Fruit fly (Drosophila melanogaster) whole organism, embryonic: ENCODE results near the gene Tob.

Experiments
- Atf3 ChIP-seq: fragments of 200-800 bp; sonication (Bioruptor generic); optimal IDR thresholded peaks from 3 replicates; lab custom pipeline; 2016; ENCODE audit warnings: missing biosample characterization, missing genetic modification characterization
- CG10267 ChIP-seq: fragments of 200-800 bp; sonication (Bioruptor generic); optimal IDR thresholded peaks from 2 replicates; lab custom pipeline; 2018; ENCODE audit warnings: missing biosample characterization, mild to moderate bottlenecking, missing genetic modification characterization, moderate library complexity
- CG10565 ChIP-seq: fragments of 200-800 bp; sonication (Bioruptor generic); optimal IDR thresholded peaks from 3 replicates; lab custom pipeline; 2016; ENCODE audit warnings: missing biosample characterization, mild to moderate bottlenecking, missing genetic modification characterization
- CG11696 ChIP-seq: fragments of 200-800 bp; sonication (Bioruptor generic); IDR thresholded peaks from 2 replicates; pipeline ENCODE4 v1.3.6; 2022; ENCODE audit warnings: missing biosample characterization, missing genetic modification characterization
- CG12299 ChIP-seq: fragments of 200-800 bp; sonication (Bioruptor generic); optimal IDR thresholded peaks from 2 replicates; lab custom pipeline; 2018; ENCODE audit warnings: missing biosample characterization, mild to moderate bottlenecking, missing genetic modification characterization
- CG12659 ChIP-seq: fragments of 200-800 bp; sonication (Bioruptor generic); optimal IDR thresholded peaks from 3 replicates; lab custom pipeline; 2017; ENCODE audit warnings: mild to moderate bottlenecking, missing biosample characterization, missing genetic modification reagents, missing genetic modification characterization
- CG15479 ChIP-seq: fragments of 200-800 bp; sonication (Bioruptor generic); optimal IDR thresholded peaks from 3 replicates; lab custom pipeline; 2019; ENCODE audit warnings: missing biosample characterization, mild to moderate bottlenecking, missing genetic modification characterization, moderate library complexity
- CG1603 ChIP-seq: fragments of 200-800 bp; sonication (Bioruptor generic); optimal IDR thresholded peaks from 2 replicates; lab custom pipeline; 2019; ENCODE audit warnings: missing biosample characterization, mild to moderate bottlenecking, missing genetic modification characterization, moderate library complexity
- CG17612 ChIP-seq: fragments of 200-800 bp; sonication (Bioruptor generic); IDR thresholded peaks from 2 replicates; pipeline ENCODE4 v1.3.6; 2022; ENCODE audit warnings: missing biosample characterization, missing genetic modification characterization
- CG18764 ChIP-seq: fragments of 200-800 bp; sonication (Bioruptor generic); optimal IDR thresholded peaks from 3 replicates; lab custom pipeline; 2016; ENCODE audit warnings: missing biosample characterization, missing genetic modification characterization
- CG30431 ChIP-seq: fragments of 200-800 bp; sonication (Bioruptor generic); optimal IDR thresholded peaks from 2 replicates; lab custom pipeline; 2017; ENCODE audit warnings: missing biosample characterization, missing genetic modification characterization
- CG4617 ChIP-seq: fragments of 200-800 bp; sonication (Bioruptor generic); optimal IDR thresholded peaks from 3 replicates; lab custom pipeline; 2016; ENCODE audit warnings: missing biosample characterization, missing genetic modification characterization, borderline replicate concordance
- CG5180 ChIP-seq: fragments of 200-800 bp; sonication (Bioruptor generic); optimal IDR thresholded peaks from 3 replicates; lab custom pipeline; 2017; ENCODE audit warnings: missing biosample characterization, missing genetic modification characterization, mild to moderate bottlenecking, moderate library complexity, missing genetic modification reagents
- CG7745 ChIP-seq: fragments of 200-800 bp; sonication (Bioruptor generic); optimal IDR thresholded peaks from 2 replicates; lab custom pipeline; 2018; ENCODE audit warnings: missing biosample characterization, mild to moderate bottlenecking, missing genetic modification characterization, moderate library complexity
- CG8359 ChIP-seq: fragments of 200-800 bp; sonication (Bioruptor generic); optimal IDR thresholded peaks from 2 replicates; lab custom pipeline; 2017; ENCODE audit warnings: missing biosample characterization, mild to moderate bottlenecking, missing genetic modification characterization, borderline replicate concordance
- CG8478 ChIP-seq: fragments of >200 bp; optimal IDR thresholded peaks from 2 replicates; lab custom pipeline; 2018
- CG9797 ChIP-seq: fragments of 200-800 bp; sonication (Bioruptor generic); optimal IDR thresholded peaks from 3 replicates; lab custom pipeline; 2018; ENCODE audit warnings: missing biosample characterization, mild to moderate bottlenecking, missing genetic modification characterization
- CHES-1-like ChIP-seq: fragments of 200-800 bp; sonication (Bioruptor generic); optimal IDR thresholded peaks from 2 replicates; lab custom pipeline; 2016; ENCODE audit warnings: missing biosample characterization, missing genetic modification characterization
- D19B ChIP-seq: fragments of 200-800 bp; sonication (Bioruptor generic); optimal IDR thresholded peaks from 2 replicates; lab custom pipeline; 2017; ENCODE audit warnings: missing biosample characterization, mild to moderate bottlenecking, missing genetic modification characterization
- Dfd ChIP-seq, 2 experiments: fragments of >200 bp; optimal IDR thresholded peaks; 2 replicates each; lab custom pipeline; 2017; ENCODE audit warnings: missing biosample characterization in 2 of 2, missing genetic modification characterization in 2 of 2
- Ets97D ChIP-seq: fragments of 200-800 bp; sonication (Bioruptor generic); optimal IDR thresholded peaks from 3 replicates; lab custom pipeline; 2016; ENCODE audit warnings: missing biosample characterization, missing genetic modification characterization
- Fer3 ChIP-seq: fragments of 200-800 bp; sonication (Bioruptor generic); optimal IDR thresholded peaks from 2 replicates; lab custom pipeline; 2018; ENCODE audit warnings: missing biosample characterization, mild to moderate bottlenecking, missing genetic modification characterization, moderate library complexity
- Gug ChIP-seq: fragments of 200-800 bp; sonication (Bioruptor generic); IDR thresholded peaks from 4 replicates; pipeline ENCODE4 v1.3.6; 2022; ENCODE audit warnings: missing biosample characterization, missing genetic modification characterization
- Hmx ChIP-seq: fragments of 200-800 bp; sonication (Bioruptor generic); optimal IDR thresholded peaks from 2 replicates; lab custom pipeline; 2016; ENCODE audit warnings: missing biosample characterization, missing genetic modification characterization
- Hr3 ChIP-seq: fragments of 200-800 bp; sonication (Bioruptor generic); optimal IDR thresholded peaks from 3 replicates; lab custom pipeline; 2016; ENCODE audit warnings: missing biosample characterization, missing genetic modification characterization
- Mrtf ChIP-seq: fragments of 200-800 bp; sonication (Bioruptor generic); IDR thresholded peaks from 3 replicates; pipeline ENCODE4 v1.3.6; 2022; ENCODE audit warnings: missing biosample characterization, missing genetic modification characterization
- Stat92E ChIP-seq, 3 experiments: fragments of >200 bp in 2 of 3; fragments of 200-800 bp in 1 of 3; sonication (Bioruptor generic) in 1 of 3; optimal IDR thresholded peaks; 2 replicates each; lab custom pipeline; 2017 to 2019; ENCODE audit warnings: missing biosample characterization in 3 of 3, missing genetic modification characterization in 3 of 3, mild to moderate bottlenecking in 1 of 3, moderate library complexity in 1 of 3
- az2 ChIP-seq: fragments of 200-800 bp; sonication (Bioruptor generic); optimal IDR thresholded peaks from 3 replicates; lab custom pipeline; 2016; ENCODE audit warnings: missing biosample characterization, missing genetic modification characterization
- bsh ChIP-seq, 2 experiments: fragments of 200-800 bp; sonication (Bioruptor generic); optimal IDR thresholded peaks; 2 replicates each; lab custom pipeline; 2017 to 2018; ENCODE audit warnings: mild to moderate bottlenecking in 2 of 2, missing biosample characterization in 2 of 2, missing genetic modification characterization in 2 of 2, moderate library complexity in 1 of 2
- chinmo ChIP-seq: fragments of 200-800 bp; sonication (Bioruptor generic); IDR thresholded peaks from 4 replicates; pipeline ENCODE4 v1.3.6; 2022; ENCODE audit warnings: missing biosample characterization, missing genetic modification characterization; ENCODE audit not compliant: partially characterized antibody
- crc ChIP-seq: fragments of 200-800 bp; sonication (Bioruptor generic); optimal IDR thresholded peaks from 2 replicates; lab custom pipeline; 2016; ENCODE audit warnings: missing biosample characterization, missing genetic modification characterization
- dmrt99B ChIP-seq: fragments of 200-800 bp; sonication (Bioruptor generic); optimal IDR thresholded peaks from 2 replicates; lab custom pipeline; 2018; ENCODE audit warnings: missing biosample characterization, mild to moderate bottlenecking, missing genetic modification characterization, moderate library complexity
- emc ChIP-seq: fragments of 200-800 bp; sonication (Bioruptor generic); optimal IDR thresholded peaks from 2 replicates; lab custom pipeline; 2016; ENCODE audit warnings: missing biosample characterization, missing genetic modification characterization
- gsb-n ChIP-seq: fragments of 200-800 bp; sonication (Bioruptor generic); optimal IDR thresholded peaks from 3 replicates; lab custom pipeline; 2018; ENCODE audit warnings: missing biosample characterization, mild to moderate bottlenecking, missing genetic modification characterization
- odd ChIP-seq: fragments of 200-800 bp; sonication (Bioruptor generic); optimal IDR thresholded peaks from 2 replicates; lab custom pipeline; 2017; ENCODE audit warnings: missing biosample characterization, mild to moderate bottlenecking, missing genetic modification characterization
- otp ChIP-seq: fragments of 200-800 bp; sonication (Bioruptor generic); IDR thresholded peaks from 3 replicates; pipeline ENCODE4, ENCODE4 v1.3.6; 2022; ENCODE audit warnings: missing biosample characterization, missing genetic modification characterization
- p53 ChIP-seq: fragments of 200-800 bp; sonication (Bioruptor generic); optimal IDR thresholded peaks from 2 replicates; lab custom pipeline; 2016; ENCODE audit warnings: missing biosample characterization, missing genetic modification characterization
- ro ChIP-seq: fragments of 200-800 bp; sonication (Bioruptor generic); IDR thresholded peaks from 2 replicates; pipeline ENCODE4 v1.3.6; 2022; ENCODE audit warnings: missing biosample characterization, missing genetic modification characterization
- scrt ChIP-seq: fragments of 200-800 bp; sonication (Bioruptor generic); optimal IDR thresholded peaks from 2 replicates; lab custom pipeline; 2018; ENCODE audit warnings: missing biosample characterization, mild to moderate bottlenecking, missing genetic modification characterization, moderate library complexity
- sd ChIP-seq: fragments of 200-800 bp; sonication (Bioruptor generic); optimal IDR thresholded peaks from 3 replicates; lab custom pipeline; 2018; ENCODE audit warnings: missing biosample characterization, mild to moderate bottlenecking, missing genetic modification characterization, moderate library complexity
- slbo ChIP-seq: fragments of 200-800 bp; sonication (Bioruptor generic); IDR thresholded peaks from 2 replicates; pipeline ENCODE4 v1.3.6; 2022; ENCODE audit warnings: missing biosample characterization, missing genetic modification characterization
- sob ChIP-seq: fragments of 200-800 bp; sonication (Bioruptor generic); IDR thresholded peaks from 2 replicates; pipeline ENCODE4 v1.3.6; 2022; ENCODE audit warnings: missing biosample characterization, missing genetic modification characterization
- sr ChIP-seq: fragments of 200-800 bp; sonication (Bioruptor generic); IDR thresholded peaks from 3 replicates; pipeline ENCODE4 v1.3.6; 2022; ENCODE audit warnings: missing biosample characterization, missing genetic modification characterization
- tgo ChIP-seq: fragments of 200-800 bp; sonication (Bioruptor generic); IDR thresholded peaks from 3 replicates; pipeline ENCODE4 v1.3.6; 2022; ENCODE audit warnings: missing biosample characterization, missing genetic modification characterization
- tna ChIP-seq: fragments of 200-800 bp; sonication (Bioruptor generic); IDR thresholded peaks from 2 replicates; pipeline ENCODE4 v1.3.6; 2022; ENCODE audit warnings: missing biosample characterization, missing genetic modification characterization; ENCODE audit not compliant: partially characterized antibody
- ttk ChIP-seq: fragments of 200-800 bp; sonication (Bioruptor generic); IDR thresholded peaks from 2 replicates; pipeline ENCODE4 v2.1.2; 2022; ENCODE audit warnings: missing biosample characterization, missing genetic modification characterization
- twi ChIP-seq: fragments of 200-800 bp; optimal IDR thresholded peaks from 2 replicates; lab custom pipeline; 2019; ENCODE audit warnings: missing biosample characterization, mild to moderate bottlenecking, missing genetic modification characterization, moderate library complexity
- zf30C ChIP-seq: fragments of 200-800 bp; sonication (Bioruptor generic); optimal IDR thresholded peaks from 3 replicates; lab custom pipeline; 2018; ENCODE audit warnings: missing biosample characterization, mild to moderate bottlenecking, missing genetic modification characterization

Tob gene

DNA sequence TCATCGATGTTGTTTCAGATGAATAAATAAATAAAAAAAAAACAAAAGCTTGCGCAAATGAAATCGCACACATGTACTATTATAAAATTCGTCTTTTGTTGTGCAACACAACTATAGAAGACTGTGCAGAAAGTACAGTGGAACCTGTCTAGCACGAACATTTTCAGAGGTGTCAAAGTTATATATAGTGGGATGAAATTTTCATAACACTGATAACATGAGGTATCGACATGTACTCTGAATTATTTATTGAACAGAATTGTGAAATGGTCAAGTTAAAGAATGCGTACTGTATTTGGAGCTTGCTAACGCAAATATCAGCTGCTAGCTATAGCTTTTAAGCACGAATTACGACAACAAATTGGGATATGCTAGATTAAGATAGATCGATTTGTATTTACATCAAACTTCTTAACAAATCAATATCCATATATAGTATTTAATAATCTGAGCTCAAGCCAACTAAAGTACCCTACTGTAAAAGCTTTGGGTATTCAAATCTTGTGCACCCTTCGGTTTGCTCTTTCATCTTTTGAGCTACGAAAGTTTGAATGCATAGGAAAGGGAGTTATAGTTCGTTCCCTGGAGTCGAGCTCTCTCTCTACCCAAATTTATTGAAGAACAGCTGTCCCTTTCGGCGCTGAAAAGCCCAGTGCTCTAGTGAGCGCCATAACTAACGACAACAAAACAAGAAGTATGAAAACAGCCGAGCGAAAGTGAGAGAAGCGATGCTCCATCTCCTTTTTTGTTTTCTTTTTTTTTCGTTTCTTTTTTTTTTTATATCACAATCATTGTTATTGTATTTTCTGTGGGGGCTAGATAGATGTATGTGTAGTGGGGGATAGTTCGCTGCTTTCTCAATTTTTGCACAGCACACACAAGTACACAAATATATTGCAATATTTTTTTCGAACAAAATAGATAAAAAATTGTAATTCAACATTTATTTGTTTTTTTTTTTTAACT is 833 bp downstream of the Tob start (continued):
- TF ChIP-seq odd (GFP tag; lab: Kevin White, UChicago) (peak; percentile 88), ro (GFP tag; lab: Robert Waterston, UW) (peak; percentile 66), CG7745 (tag; lab: Kevin White, UChicago) (no peak), Stat92E (GFP tag; optimal IDR thresholded peaks at IDR 0.05; lab: Kevin White, UChicago) (no peak), dmrt99B (tag; lab: Kevin White, UChicago) (peak; percentile 93), scrt (GFP tag; lab: Kevin White, UChicago) (peak; percentile 81), CG15479 (GFP tag; lab: Kevin White, UChicago) (no peak), CG18764 (peak; percentile 79), Atf3 (peak; percentile 55), sd (tag; lab: Kevin White, UChicago) (peak; percentile 44), p53 (GFP tag; lab: Kevin White, UChicago) (peak; percentile 64), bsh (GFP tag; optimal IDR thresholded peaks at IDR 0.05; lab: Kevin White, UChicago) (peak in 1 of 2 experiments; percentile 87), Mrtf (GFP tag; lab: Robert Waterston, UW) (peak; percentile 90; the same call in 2 of the 3 replicates), chinmo (GFP tag; lab: Robert Waterston, UW) (no peak), Hmx (peak; percentile 56), CG8359 (peak; percentile 66), tna (GFP tag; lab: Robert Waterston, UW) (no peak), twi (peak; percentile 62), CG11696 (GFP tag; lab: Robert Waterston, UW) (peak; percentile 77), CG8478 (lab: Kevin White, UChicago) (no peak), CG9797 (GFP tag; lab: Kevin White, UChicago) (no peak), sob (peak; percentile 94), CG30431 (peak; percentile 76), Gug (GFP tag; lab: Robert Waterston, UW) (peak; percentile 84), gsb-n (tag; lab: Kevin White, UChicago) (peak; percentile 49), az2 (GFP tag; lab: Kevin White, UChicago) (peak; percentile 92), Ets97D (peak; percentile 64), CG17612 (GFP tag; lab: Robert Waterston, UW) (peak; percentile 79), sr (GFP tag; lab: Robert Waterston, UW) (peak; percentile 72; the same call in 2 of the 3 replicates), emc (GFP tag; lab: Kevin White, UChicago) (peak; percentile 84), D19B (GFP tag; lab: Kevin White, UChicago) (peak; percentile 80), CHES-1-like (GFP tag; lab: Kevin White, UChicago) (peak; percentile 82), CG1603 (tag; lab: Kevin White, UChicago) (peak; percentile 95), tgo (GFP tag; lab: Robert Waterston, UW) (peak; percentile 92), ttk (peak; percentile 88), Fer3 (tag; lab: Kevin White, UChicago) (peak; percentile 95), CG4617 (GFP tag; lab: Kevin White, UChicago) (peak; percentile 42), CG12299 (tag; lab: Kevin White, UChicago) (peak; percentile 85), otp (GFP tag; lab: Robert Waterston, UW) (peak; percentile 86), CG12659 (GFP tag; lab: Kevin White, UChicago) (peak; percentile 90), zf30C (GFP tag; lab: Kevin White, UChicago) (no peak), CG10267 (peak; percentile 68), Dfd (GFP tag; optimal IDR thresholded peaks at IDR 0.05; lab: Kevin White, UChicago) (no peak), slbo (GFP tag; lab: Robert Waterston, UW) (peak; percentile 97), crc (GFP tag; lab: Kevin White, UChicago) (peak; percentile 77), CG5180 (GFP tag; lab: Kevin White, UChicago) (peak; percentile 79), Hr3 (GFP tag; lab: Kevin White, UChicago) (peak; percentile 82), CG10565 (GFP tag; lab: Kevin White, UChicago) (peak; percentile 59)
